Worm (Caenorhabditis elegans) whole organism, late embryonic: Measurements from ENCODE around the gene htrl-1.

Source experiments
- C38D4.7 ChIP-seq: fragments of 200-800 bp; sonication (Bioruptor generic); optimal IDR thresholded peaks from 2 replicates; lab custom pipeline; 2018; ENCODE audit warnings: mild to moderate bottlenecking, missing genetic modification characterization, moderate library complexity, missing compliant biosample characterization
- K02D7.2 ChIP-seq: sonication (generic microtip); optimal IDR thresholded peaks from 2 replicates; lab custom pipeline; 2017; ENCODE audit warnings: mild to moderate bottlenecking, missing genetic modification characterization, missing compliant biosample characterization
- Y22D7AL.16 ChIP-seq: sonication (generic microtip); optimal IDR thresholded peaks from 2 replicates; lab custom pipeline; 2016; ENCODE audit warnings: missing genetic modification characterization, missing compliant biosample characterization
- ahr-1 ChIP-seq: sonication (generic microtip); optimal IDR thresholded peaks from 2 replicates; lab custom pipeline; 2016; ENCODE audit warnings: missing genetic modification characterization, missing compliant biosample characterization
- ceh-14 ChIP-seq: sonication (generic microtip); optimal IDR thresholded peaks from 2 replicates; lab custom pipeline; 2016; ENCODE audit warnings: missing genotype, missing genetic modification characterization, missing compliant biosample characterization
- ceh-18 ChIP-seq: sonication (generic microtip); optimal IDR thresholded peaks from 2 replicates; lab custom pipeline; 2016; ENCODE audit warnings: missing genetic modification characterization, missing compliant biosample characterization
- ceh-19 ChIP-seq: fragments of 200-800 bp; sonication (Bioruptor generic); optimal IDR thresholded peaks from 2 replicates; lab custom pipeline; 2018; ENCODE audit warnings: mild to moderate bottlenecking, missing genetic modification characterization, missing compliant biosample characterization
- ceh-24 ChIP-seq: sonication (generic microtip); optimal IDR thresholded peaks from 2 replicates; lab custom pipeline; 2016; ENCODE audit warnings: mild to moderate bottlenecking, missing genetic modification characterization, missing compliant biosample characterization
- ceh-45 ChIP-seq: fragments of 200-800 bp; sonication (Bioruptor generic); IDR thresholded peaks from 2 replicates; pipeline ENCODE4 v1.3.6; 2022; ENCODE audit warnings: missing genetic modification reagents, missing genetic modification characterization, missing compliant biosample characterization
- ceh-48 ChIP-seq: sonication (generic microtip); optimal IDR thresholded peaks from 2 replicates; lab custom pipeline; 2016; ENCODE audit warnings: missing genetic modification characterization, inconsistent platforms, missing compliant biosample characterization
- ceh-9 ChIP-seq: sonication (generic microtip); optimal IDR thresholded peaks from 2 replicates; lab custom pipeline; 2016; ENCODE audit warnings: mild to moderate bottlenecking, missing genetic modification characterization, inconsistent platforms, missing compliant biosample characterization
- dmd-4 ChIP-seq: sonication (generic microtip); optimal IDR thresholded peaks from 2 replicates; lab custom pipeline; 2016; ENCODE audit warnings: borderline replicate concordance, missing genetic modification characterization, missing compliant biosample characterization
- elt-2 ChIP-seq: sonication (generic microtip); optimal IDR thresholded peaks from 2 replicates; lab custom pipeline; 2016; ENCODE audit warnings: missing genetic modification reagents, missing genetic modification characterization, missing compliant biosample characterization
- elt-4 ChIP-seq: sonication (generic microtip); optimal IDR thresholded peaks from 2 replicates; lab custom pipeline; 2016; ENCODE audit warnings: missing genetic modification characterization, missing compliant biosample characterization
- ets-4 ChIP-seq: sonication (generic microtip); optimal IDR thresholded peaks from 2 replicates; lab custom pipeline; 2016; ENCODE audit warnings: missing genetic modification characterization, missing compliant biosample characterization
- eyg-1 ChIP-seq: sonication (generic microtip); optimal IDR thresholded peaks from 2 replicates; lab custom pipeline; 2016; ENCODE audit warnings: missing genotype, missing genetic modification characterization, missing compliant biosample characterization
- fkh-6 ChIP-seq: sonication (generic microtip); optimal IDR thresholded peaks from 2 replicates; lab custom pipeline; 2016; ENCODE audit warnings: missing genetic modification characterization, missing compliant biosample characterization
- gmeb-2 ChIP-seq: sonication (generic microtip); optimal IDR thresholded peaks from 2 replicates; lab custom pipeline; 2016; ENCODE audit warnings: missing genetic modification characterization, inconsistent platforms, missing compliant biosample characterization
- hlh-13 ChIP-seq: fragments of 200-800 bp; sonication (Bioruptor generic); optimal IDR thresholded peaks from 2 replicates; lab custom pipeline; 2018; ENCODE audit warnings: mild to moderate bottlenecking, missing genetic modification characterization, missing compliant biosample characterization
- hlh-15 ChIP-seq: sonication (generic microtip); optimal IDR thresholded peaks from 2 replicates; lab custom pipeline; 2016; ENCODE audit warnings: missing genetic modification characterization, missing compliant biosample characterization
- hlh-30 ChIP-seq: sonication (generic microtip); optimal IDR thresholded peaks from 2 replicates; lab custom pipeline; 2017; ENCODE audit warnings: antibody characterized with exemption, missing genetic modification characterization, missing compliant biosample characterization; ENCODE audit not compliant: insufficient read depth
- hlh-6 ChIP-seq: sonication (generic microtip); optimal IDR thresholded peaks from 2 replicates; lab custom pipeline; 2016; ENCODE audit warnings: missing genotype, missing genetic modification characterization, missing compliant biosample characterization
- lin-11 ChIP-seq: fragments of 200-800 bp; sonication (Bioruptor generic); optimal IDR thresholded peaks from 2 replicates; lab custom pipeline; 2018; ENCODE audit warnings: mild to moderate bottlenecking, missing genetic modification characterization, missing compliant biosample characterization
- madf-2 ChIP-seq: sonication (generic microtip); optimal IDR thresholded peaks from 2 replicates; lab custom pipeline; 2017; ENCODE audit warnings: missing genetic modification characterization, missing compliant biosample characterization
- mec-3 ChIP-seq: sonication (generic microtip); optimal IDR thresholded peaks from 2 replicates; lab custom pipeline; 2016; ENCODE audit warnings: borderline replicate concordance, missing genetic modification characterization, missing compliant biosample characterization
- nfya-1 ChIP-seq: sonication (generic microtip); optimal IDR thresholded peaks from 2 replicates; lab custom pipeline; 2017; ENCODE audit warnings: missing genetic modification characterization, mild to moderate bottlenecking, missing compliant biosample characterization, antibody characterized with exemption, moderate library complexity
- nhr-11 ChIP-seq: fragments of 150-350 bp; optimal IDR thresholded peaks from 2 replicates; lab custom pipeline; 2014; ENCODE audit warnings: missing biosample characterization, missing genetic modification characterization
- nhr-232 ChIP-seq: sonication (generic microtip); optimal IDR thresholded peaks from 2 replicates; lab custom pipeline; 2016; ENCODE audit warnings: missing genetic modification characterization, missing compliant biosample characterization
- npax-4 ChIP-seq: sonication (generic microtip); optimal IDR thresholded peaks from 2 replicates; lab custom pipeline; 2016; ENCODE audit warnings: missing genetic modification characterization, missing compliant biosample characterization
- pag-3 ChIP-seq: sonication (generic microtip); optimal IDR thresholded peaks from 2 replicates; lab custom pipeline; 2016; ENCODE audit warnings: missing compliant biosample characterization, missing genetic modification characterization, borderline replicate concordance
- pax-1 ChIP-seq: fragments of 150-350 bp; optimal IDR thresholded peaks from 2 replicates; lab custom pipeline; 2014; ENCODE audit warnings: missing biosample characterization, missing genetic modification characterization
- pha-2 ChIP-seq: sonication (generic microtip); optimal IDR thresholded peaks from 2 replicates; lab custom pipeline; 2017; ENCODE audit warnings: mild to moderate bottlenecking, missing genetic modification characterization, missing compliant biosample characterization
- pha-4 ChIP-seq: fragments of 150-350 bp; optimal IDR thresholded peaks from 2 replicates; lab custom pipeline; 2018; ENCODE audit warnings: missing biosample characterization, missing genetic modification reagents, missing genetic modification characterization
- pqm-1 ChIP-seq: sonication (generic microtip); optimal IDR thresholded peaks from 2 replicates; lab custom pipeline; 2016; ENCODE audit warnings: missing genetic modification characterization, missing compliant biosample characterization
- rnt-1 ChIP-seq: sonication (generic microtip); optimal IDR thresholded peaks from 2 replicates; lab custom pipeline; 2016; ENCODE audit warnings: missing genetic modification characterization, missing compliant biosample characterization
- sox-2 ChIP-seq: fragments of 200-800 bp; sonication (Bioruptor generic); IDR thresholded peaks from 2 replicates; pipeline ENCODE4 v1.3.6; 2022; ENCODE audit warnings: missing genetic modification reagents, missing genetic modification characterization, missing compliant biosample characterization
- sox-4 ChIP-seq: sonication (generic microtip); optimal IDR thresholded peaks from 2 replicates; lab custom pipeline; 2017; ENCODE audit warnings: mild to moderate bottlenecking, missing genetic modification characterization, inconsistent platforms, missing compliant biosample characterization
- tbx-2 ChIP-seq: sonication (generic microtip); optimal IDR thresholded peaks from 2 replicates; lab custom pipeline; 2016; ENCODE audit warnings: missing genetic modification characterization, missing compliant biosample characterization
- ttx-3 ChIP-seq: sonication (generic microtip); optimal IDR thresholded peaks from 2 replicates; lab custom pipeline; 2016; ENCODE audit warnings: missing genetic modification reagents, missing genetic modification characterization, missing compliant biosample characterization
- unc-42 ChIP-seq: sonication (generic microtip); optimal IDR thresholded peaks from 2 replicates; lab custom pipeline; 2016; ENCODE audit warnings: missing genotype, missing genetic modification characterization, missing compliant biosample characterization
- unc-55 ChIP-seq: sonication (generic microtip); optimal IDR thresholded peaks from 2 replicates; lab custom pipeline; 2017; ENCODE audit warnings: missing biosample characterization, missing genetic modification reagents, missing genetic modification characterization
- zip-5 ChIP-seq: sonication (generic microtip); optimal IDR thresholded peaks from 2 replicates; lab custom pipeline; 2016; ENCODE audit warnings: missing genetic modification characterization, missing compliant biosample characterization

The htrl-1 gene

DNA sequence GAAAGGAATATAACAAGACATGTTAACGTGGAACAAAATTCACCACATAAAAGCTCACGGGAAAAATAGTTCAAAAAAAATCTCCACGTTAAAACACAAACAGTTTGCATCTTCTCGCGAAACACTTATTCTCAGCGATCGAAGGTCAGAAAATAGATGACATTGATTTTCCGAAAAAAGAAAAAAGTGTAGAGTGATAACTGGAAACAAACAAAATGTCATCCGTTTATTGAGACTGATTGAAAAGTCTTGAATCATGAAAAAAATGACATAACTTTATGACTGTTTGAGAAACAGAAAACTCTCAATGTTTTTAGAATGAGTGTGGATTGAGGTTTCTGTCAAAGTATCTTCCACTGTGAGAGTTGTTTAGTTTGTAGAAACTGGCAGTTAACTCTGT is 21.6 kb upstream of the htrl-1 start, which contains the start of gene C55A6.4:
Gene C55A6.4 (minus strand): TSS at position 101 of the 400 bp plus-strand sequence.
- TF ChIP-seq hlh-6 (tag; lab: Kevin White, UChicago) (no peak), pax-1 (tag; lab: Kevin White, UChicago) (no peak), ceh-48 (no peak), nfya-1 (tag; lab: Kevin White, UChicago) (no peak), zip-5 (no peak), ceh-24 (no peak), Y22D7AL.16 (no peak), pag-3 (no peak), rnt-1 (tag; lab: Kevin White, UChicago) (no peak), ceh-9 (tag; lab: Kevin White, UChicago) (no peak), unc-55 (GFP tag; lab: Kevin White, UChicago) (no peak), elt-2 (tag; lab: Kevin White, UChicago) (no peak), pqm-1 (tag; lab: Kevin White, UChicago) (no peak), hlh-13 (GFP tag; lab: Kevin White, UChicago) (no peak), ceh-14 (tag; lab: Kevin White, UChicago) (no peak), madf-2 (no peak), sox-4 (no peak), lin-11 (tag; lab: Kevin White, UChicago) (no peak)

DNA sequence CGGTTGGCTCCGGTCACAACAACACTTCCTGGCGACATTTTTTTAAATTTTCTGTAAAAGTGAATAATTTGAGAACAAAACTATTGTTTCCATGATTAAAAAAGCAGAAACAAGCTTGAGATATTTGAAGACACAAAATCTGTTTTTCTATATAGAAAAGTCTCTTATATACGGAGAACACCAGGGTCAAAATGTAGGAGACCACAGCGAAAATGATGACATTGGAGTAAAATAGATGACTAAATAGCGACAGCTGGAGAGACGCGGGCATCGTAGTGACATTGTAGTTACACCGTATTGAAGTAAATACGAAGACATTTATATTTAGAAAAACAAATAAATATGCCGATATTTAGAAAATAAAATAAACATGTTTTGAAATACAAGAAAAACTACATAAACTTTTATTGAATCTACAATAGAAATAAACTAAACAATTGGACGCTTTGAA is 20.0 kb upstream of the htrl-1 start, which contains the start of gene sdz-8:
Gene sdz-8 (minus strand): TSS at position 51 of the 451 bp plus-strand sequence.
- TF ChIP-seq ets-4 (tag; lab: Kevin White, UChicago), result no peak
- TF ChIP-seq pha-4 (tag; lab: Kevin White, UChicago), result no peak
- no peak for TF ChIP-seq eyg-1 (tag; lab: Kevin White, UChicago)
- TF ChIP-seq ttx-3 (tag; lab: Kevin White, UChicago), result no peak
- TF ChIP-seq madf-2, result no peak
- TF ChIP-seq K02D7.2 (tag; lab: Kevin White, UChicago), result no peak
- no peak for TF ChIP-seq mec-3 (tag; lab: Kevin White, UChicago)
- no peak for TF ChIP-seq tbx-2
- TF ChIP-seq elt-2 (tag; lab: Kevin White, UChicago), result no peak
- no peak for TF ChIP-seq hlh-30
- no peak for TF ChIP-seq ceh-9 (tag; lab: Kevin White, UChicago)
- TF ChIP-seq elt-4, result no peak
- no peak for TF ChIP-seq ceh-24
- TF ChIP-seq zip-5, result no peak
- TF ChIP-seq ahr-1 (tag; lab: Kevin White, UChicago), result no peak
- no peak for TF ChIP-seq nhr-232 (tag; lab: Kevin White, UChicago)

DNA sequence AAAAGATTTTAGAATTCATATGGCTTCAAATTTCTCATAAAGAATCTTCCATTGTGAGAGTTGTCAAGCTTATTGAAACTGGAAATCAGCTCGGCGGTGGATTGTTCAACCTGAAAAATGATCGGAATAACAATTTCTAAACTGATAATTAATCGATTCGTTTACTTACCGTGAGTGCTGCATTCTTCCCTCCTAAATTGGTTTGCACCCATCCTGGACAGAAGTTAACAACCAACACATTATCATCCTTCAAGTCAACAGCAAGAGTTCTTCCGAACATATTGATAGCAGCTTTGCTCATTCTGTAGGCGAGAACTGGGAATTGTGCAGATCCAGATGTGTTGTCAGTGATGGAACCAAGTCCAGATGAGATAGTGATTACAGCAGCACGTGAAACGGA is 19.0 kb upstream of the htrl-1 start:
- TF ChIP-seq npax-4 (tag; lab: Kevin White, UChicago) (no peak), hlh-6 (tag; lab: Kevin White, UChicago) (no peak), nfya-1 (tag; lab: Kevin White, UChicago) (no peak), sox-2 (GFP tag; lab: Robert Waterston, UW) (no peak), fkh-6 (tag; lab: Kevin White, UChicago) (no peak), pha-4 (tag; lab: Kevin White, UChicago) (no peak), ets-4 (tag; lab: Kevin White, UChicago) (no peak), ceh-45 (GFP tag; lab: Robert Waterston, UW) (no peak), tbx-2 (no peak), ceh-19 (no peak), dmd-4 (no peak), ceh-18 (tag; lab: Kevin White, UChicago) (no peak), pha-2 (tag; lab: Kevin White, UChicago) (no peak), hlh-15 (tag; lab: Kevin White, UChicago) (no peak), sox-4 (no peak), Y22D7AL.16 (no peak), gmeb-2 (no peak), unc-42 (tag; lab: Kevin White, UChicago) (no peak), C38D4.7 (GFP tag; lab: Kevin White, UChicago) (no peak), nhr-11 (tag; lab: Kevin White, UChicago) (no peak)
